Worm (Caenorhabditis elegans) whole organism, midembryonic: ENCODE measurements around the gene nhr-60.
"Not testable (repeated sequence)": the region's sequence is repeated elsewhere in the genome, so short reads cannot be mapped to it uniquely, and the experiment has no call there.

ENCODE experiments used
- T22C8.4 ChIP-seq: fragments of 200-800 bp; sonication (Bioruptor generic); IDR thresholded peaks from 2 replicates; pipeline ENCODE4 v1.3.6; 2022; ENCODE audit warnings: missing genetic modification characterization, missing compliant biosample characterization
- cog-1 ChIP-seq: sonication (generic microtip); optimal IDR thresholded peaks from 2 replicates; lab custom pipeline; 2016; ENCODE audit warnings: missing genetic modification characterization, missing compliant biosample characterization
- flt-1 ChIP-seq: fragments of 200-800 bp; sonication (Bioruptor generic); IDR thresholded peaks from 2 replicates; pipeline ENCODE4 v1.3.6; 2022; ENCODE audit warnings: missing genetic modification characterization, missing compliant biosample characterization
- med-1 ChIP-seq: sonication (generic microtip); optimal IDR thresholded peaks from 2 replicates; lab custom pipeline; 2017; ENCODE audit warnings: missing genetic modification characterization, mild to moderate bottlenecking, missing compliant biosample characterization, antibody characterized with exemption, missing genetic modification reagents; ENCODE audit not compliant: insufficient read depth
- ref-1 ChIP-seq: fragments of 200-800 bp; sonication (Bioruptor generic); conservative IDR thresholded peaks from 2 replicates; pipeline ENCODE4 v1.3.6; 2022; ENCODE audit warnings: missing genetic modification reagents, missing genetic modification characterization, missing compliant biosample characterization
- tab-1 ChIP-seq: fragments of 200-800 bp; sonication (Bioruptor generic); IDR thresholded peaks from 2 replicates; pipeline ENCODE4 v1.3.6; 2022; ENCODE audit warnings: missing genetic modification characterization, missing compliant biosample characterization
- ztf-23 ChIP-seq: fragments of 200-800 bp; sonication (Bioruptor generic); IDR thresholded peaks from 2 replicates; pipeline ENCODE4 v1.3.6; 2022; ENCODE audit warnings: missing genetic modification reagents, missing genetic modification characterization, missing compliant biosample characterization
- ztf-29 ChIP-seq: fragments of 200-800 bp; sonication (Bioruptor generic); IDR thresholded peaks from 2 replicates; pipeline ENCODE4 v1.3.6; 2022; ENCODE audit warnings: missing genetic modification reagents, missing genetic modification characterization, missing compliant biosample characterization

DNA sequence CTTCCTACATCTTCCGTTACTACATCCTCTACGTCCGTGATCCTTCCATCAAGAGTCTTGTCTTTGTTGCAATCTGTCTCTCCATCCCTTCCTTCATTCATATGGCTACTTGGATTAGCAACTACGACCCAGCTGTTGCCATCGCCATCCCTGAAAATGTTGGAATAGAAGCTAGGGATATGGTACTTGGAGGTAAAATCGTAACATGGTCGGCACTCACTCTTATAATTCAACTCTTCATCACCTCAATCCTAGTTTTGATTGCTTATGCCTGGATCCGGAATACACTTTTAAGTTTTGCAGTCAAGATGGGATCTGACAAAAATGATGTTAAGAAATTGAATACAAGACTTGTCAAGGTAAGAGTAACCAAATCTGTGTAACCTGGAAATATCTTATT is 30.7 kb upstream of the nhr-60 start, which contains the start of gene T26E4.18:
- TF ChIP-seq tab-1 (GFP tag; lab: Robert Waterston, UW); ztf-23 (GFP tag; lab: Robert Waterston, UW); ref-1 (GFP tag; lab: Robert Waterston, UW); T22C8.4; med-1; ztf-29 (GFP tag; lab: Robert Waterston, UW); cog-1 (tag; lab: Kevin White, UChicago); flt-1 (GFP tag; lab: Robert Waterston, UW): not testable (repeated sequence)
